Fruit fly (Drosophila melanogaster): ENCODE measurements around the gene CG14346.

The CG14346 gene

dm6 chr2L:1412691-1413090 lies 44.9 kb downstream of the CG14346 start:
- TF ChIP-seq dsf (GFP tag; optimal IDR thresholded peaks at IDR 0.05; ENCODE audit: borderline replicate concordance), result no peak
- no peak for TF ChIP-seq Rel (GFP tag; optimal IDR thresholded peaks at IDR 0.05)
- TF ChIP-seq Rel (tag; optimal IDR thresholded peaks at IDR 0.05), result no peak
- TF ChIP-seq ey (GFP tag; optimal IDR thresholded peaks at IDR 0.05), result peak; percentile 63
- TF ChIP-seq GATAd (GFP tag; optimal IDR thresholded peaks at IDR 0.05), result no peak
- TF ChIP-seq Myc (optimal IDR thresholded peaks at IDR 0.05), result no peak
- TF ChIP-seq brk (GFP tag; optimal IDR thresholded peaks at IDR 0.05), result no peak
- no peak for TF ChIP-seq CG32264 (GFP tag; optimal IDR thresholded peaks at IDR 0.05)
- TF ChIP-seq CG9705 (GFP tag; optimal IDR thresholded peaks at IDR 0.05), result peak; percentile 31
- peak; percentile 41 for TF ChIP-seq dmrt93B (GFP tag; optimal IDR thresholded peaks at IDR 0.05)
- no peak for TF ChIP-seq Hr83 (GFP tag; optimal IDR thresholded peaks at IDR 0.05; ENCODE audit: poor library complexity, severe bottlenecking)
- peak; percentile 63 for TF ChIP-seq h (GFP tag; optimal IDR thresholded peaks at IDR 0.05)
- peak; percentile 35 for TF ChIP-seq Hnf4 (GFP tag; optimal IDR thresholded peaks at IDR 0.05)
- TF ChIP-seq N (GFP tag; optimal IDR thresholded peaks at IDR 0.05), result no peak
- TF ChIP-seq lola (GFP tag; optimal IDR thresholded peaks at IDR 0.05), result no peak
- TF ChIP-seq foxo (GFP tag; optimal IDR thresholded peaks at IDR 0.05), result peak in 1 of 2 experiments; percentile 67
- no peak for TF ChIP-seq Dfd (GFP tag; optimal IDR thresholded peaks at IDR 0.05)
- TF ChIP-seq Abd-B (GFP tag; optimal IDR thresholded peaks at IDR 0.05), result no peak
- TF ChIP-seq br (GFP tag; optimal IDR thresholded peaks at IDR 0.05), result peak; percentile 60
- TF ChIP-seq usp (GFP tag; optimal IDR thresholded peaks at IDR 0.05), result no peak
- TF ChIP-seq Dif (GFP tag; optimal IDR thresholded peaks at IDR 0.05; ENCODE audit: partially characterized antibody), result no peak
- no peak for TF ChIP-seq sv (GFP tag; optimal IDR thresholded peaks at IDR 0.05)
- no peak for TF ChIP-seq jim (GFP tag; optimal IDR thresholded peaks at IDR 0.05)
- no peak for TF ChIP-seq sage (GFP tag; optimal IDR thresholded peaks at IDR 0.05)
- peak; percentile 26 for TF ChIP-seq Jra (GFP tag; optimal IDR thresholded peaks at IDR 0.05)
- no peak for TF ChIP-seq Hr78 (GFP tag; optimal IDR thresholded peaks at IDR 0.05)
- TF ChIP-seq OdsH (GFP tag; optimal IDR thresholded peaks at IDR 0.05), result peak; percentile 62
- TF ChIP-seq fru (GFP tag; optimal IDR thresholded peaks at IDR 0.05), result peak; percentile 78
- TF ChIP-seq Vsx2 (GFP tag; optimal IDR thresholded peaks at IDR 0.05; ENCODE audit: partially characterized antibody), result no peak
- peak; percentile 54 for TF ChIP-seq psq (GFP tag; optimal IDR thresholded peaks at IDR 0.05)
- TF ChIP-seq tai (GFP tag; optimal IDR thresholded peaks at IDR 0.05), result peak; percentile 14
- no peak for TF ChIP-seq Mio (GFP tag; optimal IDR thresholded peaks at IDR 0.05)
- peak; percentile 69 for TF ChIP-seq Sp1 (GFP tag; optimal IDR thresholded peaks at IDR 0.05)
- TF ChIP-seq HLH106 (tag; optimal IDR thresholded peaks at IDR 0.05), result peak; percentile 48
- no peak for TF ChIP-seq dl (GFP tag; optimal IDR thresholded peaks at IDR 0.05; ENCODE audit: insufficient read depth in 1 of 2, partially characterized antibody in 2 of 2)
- TF ChIP-seq CrebA (GFP tag; optimal IDR thresholded peaks at IDR 0.05; ENCODE audit: borderline replicate concordance), result no peak
- peak; percentile 56 for TF ChIP-seq rgr (GFP tag; optimal IDR thresholded peaks at IDR 0.05)
- peak; percentile 66 for TF ChIP-seq woc (GFP tag; optimal IDR thresholded peaks at IDR 0.05)
- TF ChIP-seq pan (optimal IDR thresholded peaks at IDR 0.05), result no peak

dm6 chr2L:1414019-1414418 lies 46.2 kb downstream of the CG14346 start:
- TF ChIP-seq woc (GFP tag; optimal IDR thresholded peaks at IDR 0.05) (no peak), dsf (GFP tag; optimal IDR thresholded peaks at IDR 0.05; ENCODE audit: borderline replicate concordance) (no peak), Abd-B (GFP tag; optimal IDR thresholded peaks at IDR 0.05) (no peak), N (GFP tag; optimal IDR thresholded peaks at IDR 0.05) (no peak), lola (GFP tag; optimal IDR thresholded peaks at IDR 0.05) (no peak), CG32264 (GFP tag; optimal IDR thresholded peaks at IDR 0.05) (no peak), h (GFP tag; optimal IDR thresholded peaks at IDR 0.05) (no peak)

dm6 chr2L:1415525-1415924 lies 47.7 kb downstream of the CG14346 start:
- TF ChIP-seq rgr (GFP tag; optimal IDR thresholded peaks at IDR 0.05) (no peak), Dfd (GFP tag; optimal IDR thresholded peaks at IDR 0.05) (peak; percentile 7)

Data from whole organism, wandering third instar larva.